Worm (Caenorhabditis elegans): ENCODE measurements around the gene top-3.

top-3 gene

ce11 chrIII:11907177-11907576 lies 52.8 kb downstream of the top-3 start, which contains the start of gene sdz-33:
Gene sdz-33 (plus strand): TSS chrIII:11907477.
- TF ChIP-seq mab-5 (tag; optimal IDR thresholded peaks at IDR 0.05): no peak
- TF ChIP-seq ama-1 (optimal IDR thresholded peaks at IDR 0.05): no peak
- TF ChIP-seq unc-55 (GFP tag; optimal IDR thresholded peaks at IDR 0.05): no peak
- TF ChIP-seq blmp-1 (tag; optimal IDR thresholded peaks at IDR 0.05; ENCODE audit: insufficient read depth): no peak
- no peak for TF ChIP-seq aly-2 (tag; optimal IDR thresholded peaks at IDR 0.05)
- no peak for TF ChIP-seq ztf-11 (tag; optimal IDR thresholded peaks at IDR 0.05)
- TF ChIP-seq zag-1 (tag; optimal IDR thresholded peaks at IDR 0.05): no peak
- no peak for TF ChIP-seq unc-62 (GFP tag; optimal IDR thresholded peaks at IDR 0.05)
- no peak for TF ChIP-seq alr-1 (tag; optimal IDR thresholded peaks at IDR 0.05)
- TF ChIP-seq lin-11 (tag; optimal IDR thresholded peaks at IDR 0.05): no peak
- no peak for TF ChIP-seq F13H6.1 (tag; optimal IDR thresholded peaks at IDR 0.05)
- TF ChIP-seq fos-1 (tag; optimal IDR thresholded peaks at IDR 0.05): no peak
- no peak for TF ChIP-seq nhr-21 (tag; optimal IDR thresholded peaks at IDR 0.05)
- TF ChIP-seq nhr-237 (tag; optimal IDR thresholded peaks at IDR 0.05): no peak
- TF ChIP-seq unc-39 (tag; optimal IDR thresholded peaks at IDR 0.05): no peak
- no peak for TF ChIP-seq egl-27 (tag; optimal IDR thresholded peaks at IDR 0.05)
- no peak for TF ChIP-seq ZK546.5 (tag; optimal IDR thresholded peaks at IDR 0.05)
- TF ChIP-seq lin-13 (GFP tag; optimal IDR thresholded peaks at IDR 0.05): no peak

DNA sequence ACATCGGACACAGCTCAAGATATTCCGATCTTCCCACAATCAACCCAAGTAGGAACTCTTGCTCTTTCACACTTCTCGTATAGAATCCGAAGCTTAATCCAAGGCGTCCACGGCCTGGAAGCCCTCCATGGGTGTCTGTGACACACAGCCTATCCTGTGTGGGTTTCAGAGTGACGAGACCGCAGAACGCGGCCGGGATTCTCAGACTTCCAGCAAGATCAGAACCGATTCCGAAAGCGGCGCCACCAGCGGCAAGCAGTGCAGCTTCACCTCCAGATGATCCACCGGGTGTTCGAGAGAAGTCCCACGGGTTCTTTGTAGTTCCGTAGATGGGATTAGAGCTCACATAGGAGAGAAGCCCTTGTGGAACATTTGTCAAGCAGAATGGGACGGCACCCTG lies 57.2 kb downstream of the top-3 start:
- TF ChIP-seq skn-1 (tag; optimal IDR thresholded peaks at IDR 0.05): no peak
- no peak for TF ChIP-seq elt-3 (tag; optimal IDR thresholded peaks at IDR 0.05)
- no peak for TF ChIP-seq Y55F3AM.14 (GFP tag; optimal IDR thresholded peaks at IDR 0.05)
- TF ChIP-seq nhr-25 (tag; optimal IDR thresholded peaks at IDR 0.05): no peak
- TF ChIP-seq nhr-11 (tag; optimal IDR thresholded peaks at IDR 0.05): no peak
- TF ChIP-seq F13H6.1 (tag; optimal IDR thresholded peaks at IDR 0.05): no peak
- TF ChIP-seq alr-1 (tag; optimal IDR thresholded peaks at IDR 0.05): no peak
- no peak for TF ChIP-seq ZK546.5 (tag; optimal IDR thresholded peaks at IDR 0.05)
- TF ChIP-seq peb-1 (tag; optimal IDR thresholded peaks at IDR 0.05): no peak
- no peak for TF ChIP-seq crh-2 (tag; optimal IDR thresholded peaks at IDR 0.05)
- TF ChIP-seq dmd-4 (tag; optimal IDR thresholded peaks at IDR 0.05): no peak
- no peak for TF ChIP-seq ztf-4 (tag; optimal IDR thresholded peaks at IDR 0.05)
- TF ChIP-seq gmeb-1 (tag; optimal IDR thresholded peaks at IDR 0.05): no peak
- no peak for TF ChIP-seq lin-39 (tag; optimal IDR thresholded peaks at IDR 0.05)
- TF ChIP-seq aly-2 (tag; optimal IDR thresholded peaks at IDR 0.05): no peak
- no peak for TF ChIP-seq mdl-1 (tag; optimal IDR thresholded peaks at IDR 0.05)
- no peak for TF ChIP-seq lin-13 (GFP tag; optimal IDR thresholded peaks at IDR 0.05)
- TF ChIP-seq unc-39 (tag; optimal IDR thresholded peaks at IDR 0.05): no peak
- TF ChIP-seq ztf-11 (tag; optimal IDR thresholded peaks at IDR 0.05): no peak
- no peak for TF ChIP-seq nhr-21 (tag; optimal IDR thresholded peaks at IDR 0.05)

- TF ChIP-seq ama-1 (optimal IDR thresholded peaks at IDR 0.05): no peak
- TF ChIP-seq fos-1 (tag; optimal IDR thresholded peaks at IDR 0.05): no peak
- no peak for TF ChIP-seq snpc-4 (tag; optimal IDR thresholded peaks at IDR 0.05)
- no peak for TF ChIP-seq lin-13 (GFP tag; optimal IDR thresholded peaks at IDR 0.05)
- no peak for TF ChIP-seq mab-5 (tag; optimal IDR thresholded peaks at IDR 0.05)
- no peak for TF ChIP-seq unc-39 (tag; optimal IDR thresholded peaks at IDR 0.05)
- TF ChIP-seq sma-3 (GFP tag; optimal IDR thresholded peaks at IDR 0.05): no peak
- no peak for TF ChIP-seq R02D3.7 (tag; optimal IDR thresholded peaks at IDR 0.05)
- TF ChIP-seq F13H6.1 (tag; optimal IDR thresholded peaks at IDR 0.05): no peak
- no peak for TF ChIP-seq lin-11 (tag; optimal IDR thresholded peaks at IDR 0.05)
- no peak for TF ChIP-seq ztf-11 (tag; optimal IDR thresholded peaks at IDR 0.05)
- no peak for TF ChIP-seq ztf-1 (GFP tag; conservative IDR thresholded peaks at IDR 0.05)
- no peak for TF ChIP-seq mdl-1 (tag; optimal IDR thresholded peaks at IDR 0.05)
- no peak for TF ChIP-seq nhr-25 (tag; optimal IDR thresholded peaks at IDR 0.05)
These were observed 60.0 kb downstream of the top-3 start for ce11 chrIII:11900022-11900421.

Measured in whole organism, L2 larva.